Worm (Caenorhabditis elegans): ENCODE measurements around the gene Y25C1A.13.

DNA sequence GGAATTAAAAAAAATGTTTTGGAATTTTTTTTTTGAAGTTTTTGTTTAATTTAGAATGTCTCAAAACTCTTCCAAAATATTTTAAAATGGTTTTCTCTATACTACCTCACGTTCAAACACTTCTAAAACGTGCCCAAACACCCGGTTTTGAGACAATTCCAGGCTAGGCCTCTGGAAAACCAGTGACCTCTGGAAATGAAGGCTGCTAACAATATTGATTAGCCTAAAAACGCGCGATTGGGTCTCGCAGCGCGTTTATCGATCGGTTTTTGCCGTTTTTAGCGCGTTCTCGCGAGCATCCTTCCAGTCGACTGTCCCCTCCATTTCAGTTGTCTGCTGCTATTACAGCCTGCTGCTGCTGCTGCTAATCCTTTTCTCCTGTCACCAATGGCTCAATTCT, 50.3 kb downstream of the Y25C1A.13 start, which contains the start of gene Y25C1A.6:
- no peak for TF ChIP-seq lin-39 (tag; optimal IDR thresholded peaks at IDR 0.05)
- TF ChIP-seq nhr-25 (tag; optimal IDR thresholded peaks at IDR 0.05): no peak
- no peak for TF ChIP-seq nhr-76 (tag; optimal IDR thresholded peaks at IDR 0.05)
- no peak for TF ChIP-seq R02D3.7 (tag; optimal IDR thresholded peaks at IDR 0.05)
- no peak for TF ChIP-seq ceh-28 (tag; optimal IDR thresholded peaks at IDR 0.05)
- no peak for TF ChIP-seq nhr-67 (tag; optimal IDR thresholded peaks at IDR 0.05)
- TF ChIP-seq elt-3 (tag; optimal IDR thresholded peaks at IDR 0.05): no peak
- no peak for TF ChIP-seq jun-1 (tag; optimal IDR thresholded peaks at IDR 0.05)
- TF ChIP-seq sea-2 (GFP tag; optimal IDR thresholded peaks at IDR 0.05): no peak
- TF ChIP-seq elt-1 (tag; optimal IDR thresholded peaks at IDR 0.05): no peak
- no peak for TF ChIP-seq ceh-82 (tag; optimal IDR thresholded peaks at IDR 0.05)
- no peak for TF ChIP-seq ama-1 (optimal IDR thresholded peaks at IDR 0.05)

All from whole organism, L3 larva.